Fruit fly (Drosophila melanogaster): ENCODE measurements around the gene CG18789.

Gene CG18789

DNA sequence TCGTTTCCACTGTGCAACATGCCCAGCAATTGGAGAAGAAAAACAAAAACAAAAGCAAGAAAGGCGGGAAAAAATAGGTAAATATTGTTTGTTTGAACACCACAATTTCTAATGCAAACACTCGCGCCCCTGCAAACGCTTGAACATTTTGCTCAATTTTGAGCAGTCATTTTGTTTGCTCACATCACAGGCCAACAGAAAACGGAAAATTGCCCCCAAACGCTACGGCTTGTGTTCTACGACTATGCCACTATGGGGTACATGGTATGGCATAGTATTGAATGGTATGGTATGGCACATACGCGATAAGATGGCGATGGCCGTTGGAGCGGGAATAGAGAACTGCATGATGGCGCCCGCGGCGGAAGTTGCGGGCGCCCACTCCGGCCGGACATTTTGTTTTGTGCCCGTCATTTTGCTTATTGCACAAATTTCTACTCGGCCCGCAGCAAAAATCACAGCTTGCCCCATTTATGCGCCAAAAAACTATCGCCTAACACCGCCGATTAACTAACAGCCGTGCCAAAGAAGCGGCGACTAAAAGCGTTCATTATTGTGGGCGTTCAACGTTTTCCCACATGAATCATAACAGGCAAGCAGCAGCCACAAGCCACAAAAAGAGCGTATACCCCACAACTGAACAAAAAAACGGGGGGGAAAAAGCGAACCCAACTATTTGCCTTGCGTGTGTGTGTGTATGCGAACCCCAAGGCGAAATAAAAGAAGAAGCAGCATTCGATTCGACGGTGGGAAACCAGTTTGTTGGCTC is 9.2 kb upstream of the CG18789 start (continued):
- TF ChIP-seq CG10631 (GFP tag; optimal IDR thresholded peaks at IDR 0.05) (peak; percentile 48), dsx (GFP tag; optimal IDR thresholded peaks at IDR 0.05; ENCODE audit: poor library complexity, severe bottlenecking) (peak; percentile 57), eg (GFP tag; IDR thresholded peaks at IDR 0.05) (no peak), acj6 (GFP tag; optimal IDR thresholded peaks at IDR 0.05) (peak; percentile 3), Hr4 (GFP tag; optimal IDR thresholded peaks at IDR 0.05) (no peak), net (GFP tag; optimal IDR thresholded peaks at IDR 0.05) (peak; percentile 18), lz (GFP tag; optimal IDR thresholded peaks at IDR 0.05) (no peak)

DNA sequence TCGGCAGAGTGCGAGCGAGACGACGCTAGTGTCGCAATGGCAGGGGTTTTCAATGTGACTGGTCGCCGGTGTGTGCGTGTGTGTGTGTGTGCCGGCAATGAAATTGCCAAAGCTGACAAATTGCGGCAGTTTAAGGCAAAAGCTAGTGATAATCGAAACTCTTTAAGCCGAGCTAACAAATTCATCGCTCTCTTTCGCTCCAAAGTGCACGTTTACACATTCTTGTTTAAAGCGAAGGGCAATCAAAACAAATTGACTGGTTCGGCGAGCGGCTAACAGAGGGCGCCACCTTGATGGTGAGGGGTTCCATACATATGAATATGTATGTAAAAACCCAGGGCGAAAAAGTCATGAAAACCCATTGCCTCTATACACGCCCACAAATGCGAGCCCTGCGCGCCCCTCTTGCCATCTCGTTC is 8.6 kb upstream of the CG18789 start:
- TF ChIP-seq Ets21C (GFP tag; optimal IDR thresholded peaks at IDR 0.05) (no peak), svp (GFP tag) (peak; percentile 64), dsx (GFP tag; optimal IDR thresholded peaks at IDR 0.05; ENCODE audit: poor library complexity, severe bottlenecking) (peak; percentile 77), CG15336 (GFP tag; IDR thresholded peaks at IDR 0.05) (no peak), CG11902 (GFP tag; optimal IDR thresholded peaks at IDR 0.05) (no peak)

DNA sequence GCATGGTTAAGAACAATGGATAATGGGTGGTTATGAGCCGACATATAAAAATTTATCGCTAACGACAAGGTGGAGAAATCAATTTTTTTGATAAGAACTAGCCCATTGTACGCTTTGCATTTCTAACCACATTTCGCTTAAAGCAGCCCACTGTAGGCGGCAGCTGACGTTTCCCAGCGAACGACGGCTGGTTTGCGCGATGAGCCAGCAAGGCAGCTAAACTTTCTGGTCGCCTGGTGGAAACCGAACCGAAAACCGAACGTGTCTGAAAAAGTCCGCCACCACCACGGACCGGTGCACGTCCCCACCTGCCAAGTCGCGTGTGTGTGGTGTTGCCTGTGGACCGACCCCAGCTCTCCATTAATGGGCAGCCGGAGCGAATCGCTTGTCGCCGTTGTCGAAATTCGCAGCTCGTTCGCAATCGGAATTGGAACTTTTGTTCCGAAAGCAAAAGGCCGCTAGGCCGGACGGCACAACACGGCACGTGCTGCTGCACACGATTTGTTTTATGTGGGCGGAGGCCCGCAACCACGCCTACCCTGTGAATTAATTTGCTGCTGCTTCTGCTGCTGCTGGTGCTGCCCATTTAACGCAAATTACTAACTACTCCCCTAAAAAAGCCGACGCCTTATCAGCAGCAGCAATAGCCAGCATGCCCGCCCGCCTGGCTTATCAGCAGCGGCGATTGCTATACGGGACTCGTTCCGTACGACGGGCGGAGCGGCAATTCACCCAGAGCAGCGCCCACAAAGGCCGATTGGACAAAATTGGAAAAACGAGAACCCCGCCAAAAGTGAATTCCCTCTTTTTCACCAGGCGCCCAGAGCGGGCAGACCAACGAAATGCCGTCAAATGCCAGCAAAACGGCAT is 7.9 kb upstream of the CG18789 start:
- peak; percentile 12 for TF ChIP-seq Smox (GFP tag; optimal IDR thresholded peaks at IDR 0.05)
- peak; percentile 61 for TF ChIP-seq CG32006 (GFP tag; optimal IDR thresholded peaks at IDR 0.05)
- TF ChIP-seq OdsH (GFP tag; optimal IDR thresholded peaks at IDR 0.05), result peak; percentile 42
- TF ChIP-seq Sox14 (GFP tag; optimal IDR thresholded peaks at IDR 0.05), result peak; percentile 42
- no peak for TF ChIP-seq Ets21C (GFP tag; optimal IDR thresholded peaks at IDR 0.05)
- peak; percentile 88 for TF ChIP-seq svp (GFP tag)
- TF ChIP-seq CG3919 (GFP tag; optimal IDR thresholded peaks at IDR 0.05), result peak; percentile 63
- peak; percentile 14 for TF ChIP-seq CG4318 (GFP tag; optimal IDR thresholded peaks at IDR 0.05)
- no peak for TF ChIP-seq CG11294 (GFP tag; IDR thresholded peaks at IDR 0.05)
- TF ChIP-seq Sox102F (GFP tag; optimal IDR thresholded peaks at IDR 0.05), result peak; percentile 7
- TF ChIP-seq CG7368 (GFP tag; optimal IDR thresholded peaks at IDR 0.05), result peak; percentile 30
- peak; percentile 18 to 68 for TF ChIP-seq ss (GFP tag; optimal IDR thresholded peaks at IDR 0.05)
- peak; percentile 16 for TF ChIP-seq CG3032 (tag; optimal IDR thresholded peaks at IDR 0.05)
- TF ChIP-seq topi (GFP tag; optimal IDR thresholded peaks at IDR 0.05), result peak; percentile 7
- peak; percentile 17 for TF ChIP-seq CG31627 (GFP tag; optimal IDR thresholded peaks at IDR 0.05)
- TF ChIP-seq CG10631 (GFP tag; optimal IDR thresholded peaks at IDR 0.05), result peak; percentile 31
- peak; percentile 48 for TF ChIP-seq esn (GFP tag; optimal IDR thresholded peaks at IDR 0.05)
- no peak for TF ChIP-seq CG15336 (GFP tag; IDR thresholded peaks at IDR 0.05)
- TF ChIP-seq CG34406 (GFP tag; optimal IDR thresholded peaks at IDR 0.05), result peak; percentile 13
- peak; percentile 68 for TF ChIP-seq net (GFP tag; optimal IDR thresholded peaks at IDR 0.05)
- peak; percentile 80 for TF ChIP-seq Eip78C (GFP tag)
- TF ChIP-seq dsx (GFP tag; optimal IDR thresholded peaks at IDR 0.05; ENCODE audit: poor library complexity, severe bottlenecking), result peak; percentile 43
- peak; percentile 19 for TF ChIP-seq CG6276 (GFP tag; optimal IDR thresholded peaks at IDR 0.05)
- no peak for TF ChIP-seq lz (GFP tag; optimal IDR thresholded peaks at IDR 0.05)
- no peak for TF ChIP-seq Eip93F (GFP tag; optimal IDR thresholded peaks at IDR 0.05)
- peak; percentile 35 for TF ChIP-seq achi (GFP tag; optimal IDR thresholded peaks at IDR 0.05)
- peak; percentile 61 for TF ChIP-seq CG1621 (tag; optimal IDR thresholded peaks at IDR 0.05)
- no peak for TF ChIP-seq cyc (GFP tag; optimal IDR thresholded peaks at IDR 0.05)
- TF ChIP-seq CG11762 (GFP tag; optimal IDR thresholded peaks at IDR 0.05; ENCODE audit: insufficient read depth), result peak; percentile 16
- TF ChIP-seq CG6792 (GFP tag; optimal IDR thresholded peaks at IDR 0.05), result peak; percentile 15
- TF ChIP-seq Hr4 (GFP tag; optimal IDR thresholded peaks at IDR 0.05), result peak; percentile 61
- TF ChIP-seq salr (GFP tag; optimal IDR thresholded peaks at IDR 0.05), result peak in 1 of 2 experiments; percentile 28
- peak; percentile 43 for TF ChIP-seq Hr39 (GFP tag; optimal IDR thresholded peaks at IDR 0.05)
- peak; percentile 27 for TF ChIP-seq Met (GFP tag; optimal IDR thresholded peaks at IDR 0.05)
- TF ChIP-seq Hr38 (GFP tag; optimal IDR thresholded peaks at IDR 0.05), result no peak
- peak; percentile 56 for TF ChIP-seq acj6 (GFP tag; optimal IDR thresholded peaks at IDR 0.05)
- TF ChIP-seq CG8632 (GFP tag; optimal IDR thresholded peaks at IDR 0.05), result peak; percentile 28
- TF ChIP-seq CG16779 (tag; optimal IDR thresholded peaks at IDR 0.05), result peak; percentile 32
- no peak for TF ChIP-seq CG8119 (GFP tag; IDR thresholded peaks at IDR 0.05)
- peak; percentile 47 for TF ChIP-seq pdm3 (GFP tag; optimal IDR thresholded peaks at IDR 0.05)
- TF ChIP-seq eg (GFP tag; IDR thresholded peaks at IDR 0.05), result no peak
- TF ChIP-seq CG6854 (GFP tag; optimal IDR thresholded peaks at IDR 0.05), result peak; percentile 99

Measured in whole organism, prepupa.